Fruit fly (Drosophila melanogaster) S2 (cell line): ENCODE measurements around the gene AstC.

ENCODE experiments used
- CG8478 ChIP-seq: fragments of >200 bp; optimal IDR thresholded peaks from 2 replicates; lab custom pipeline; 2018
- CTCF ChIP-seq, 2 experiments: fragments of >200 bp; optimal IDR thresholded peaks; 2 replicates each; lab custom pipeline; 2018

DNA sequence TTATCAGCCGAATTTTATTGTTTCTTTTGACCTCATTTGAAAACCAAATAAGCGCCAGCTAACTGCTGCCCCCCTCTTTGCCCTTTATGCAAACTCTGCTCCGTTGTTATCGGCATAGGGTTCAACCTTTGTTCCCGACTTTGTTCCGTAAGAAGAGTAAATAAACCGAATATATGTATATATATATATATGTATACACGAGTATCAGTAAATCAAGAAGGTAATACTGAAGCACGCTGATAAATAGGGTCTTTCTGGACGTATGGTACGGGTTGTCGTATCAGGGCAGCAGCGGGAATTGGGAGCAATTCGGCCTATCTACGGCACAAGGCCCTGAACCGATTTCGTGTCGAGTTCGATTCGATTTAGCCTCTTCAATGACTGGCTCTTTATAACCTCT, 42.3 kb downstream of the AstC start:
- TF ChIP-seq CG8478 (lab: Kevin White, UChicago): no peak
- no peak for TF ChIP-seq CTCF (optimal IDR thresholded peaks at IDR 0.05; lab: Kevin White, UChicago)
